Worm (Caenorhabditis elegans) whole organism, L1 larva: Measurements from ENCODE around the gene srx-129.

Source experiments
- C34B4.2 ChIP-seq: sonication (generic microtip); optimal IDR thresholded peaks from 2 replicates; lab custom pipeline; 2017; ENCODE audit warnings: mild to moderate bottlenecking, missing genetic modification characterization, missing compliant biosample characterization
- aha-1 ChIP-seq: fragments of 150-350 bp; optimal IDR thresholded peaks from 2 replicates; lab custom pipeline; 2014; ENCODE audit warnings: missing biosample characterization, missing genetic modification characterization
- alr-1 ChIP-seq: fragments of 200-800 bp; sonication (Bioruptor generic); optimal IDR thresholded peaks from 2 replicates; lab custom pipeline; 2018; ENCODE audit warnings: borderline replicate concordance, mild to moderate bottlenecking, missing genetic modification characterization, missing compliant biosample characterization
- aly-2 ChIP-seq: fragments of 150-350 bp; optimal IDR thresholded peaks from 2 replicates; lab custom pipeline; 2014; ENCODE audit warnings: missing biosample characterization, missing genetic modification characterization
- ama-1 ChIP-seq: fragments of 150-350 bp; optimal IDR thresholded peaks from 2 replicates; lab custom pipeline; 2014
- blmp-1 ChIP-seq: fragments of 150-350 bp; optimal IDR thresholded peaks from 2 replicates; lab custom pipeline; 2014; ENCODE audit warnings: missing biosample characterization, missing genetic modification characterization
- ceh-63 ChIP-seq: fragments of 200-800 bp; sonication (Bioruptor generic); optimal IDR thresholded peaks from 2 replicates; lab custom pipeline; 2018; ENCODE audit warnings: mild to moderate bottlenecking, missing genetic modification characterization, missing compliant biosample characterization
- ceh-8 ChIP-seq: fragments of 200-800 bp; sonication (Bioruptor generic); optimal IDR thresholded peaks from 2 replicates; lab custom pipeline; 2018; ENCODE audit warnings: mild to moderate bottlenecking, missing genetic modification characterization, moderate library complexity, missing compliant biosample characterization
- ceh-82 ChIP-seq, 3 experiments: fragments of 150-350 bp in 1 of 3; sonication (generic microtip) in 2 of 3; optimal IDR thresholded peaks; 2 replicates each; lab custom pipeline; 2014 to 2017; ENCODE audit warnings: missing biosample characterization in 3 of 3, missing genetic modification characterization in 3 of 3
- ceh-90 ChIP-seq: sonication (generic microtip); optimal IDR thresholded peaks from 2 replicates; lab custom pipeline; 2016; ENCODE audit warnings: missing genetic modification characterization, missing compliant biosample characterization
- ces-1 ChIP-seq: fragments of 150-350 bp; optimal IDR thresholded peaks from 2 replicates; lab custom pipeline; 2014; ENCODE audit warnings: missing biosample characterization, missing genetic modification reagents, missing genetic modification characterization
- dpl-1 ChIP-seq, 3 experiments: fragments of 150-350 bp in 2 of 3; sonication (generic microtip) in 1 of 3; optimal IDR thresholded peaks; 2 replicates each; lab custom pipeline; 2014 to 2017; ENCODE audit warnings: missing biosample characterization in 3 of 3, missing genetic modification characterization in 3 of 3, missing genetic modification reagents in 3 of 3
- efl-1 ChIP-seq, 4 experiments: fragments of 150-350 bp; optimal IDR thresholded peaks in 3 of 4; peaks in 1 of 4; 1 replicate in 1 of 4; 2 replicates in 3 of 4; lab custom pipeline; 2014; ENCODE audit warnings: missing biosample characterization in 2 of 4, missing genetic modification characterization in 2 of 4, missing genetic modification reagents in 2 of 4
- egl-13 ChIP-seq: sonication (generic microtip); optimal IDR thresholded peaks from 2 replicates; lab custom pipeline; 2016; ENCODE audit warnings: missing genotype, missing genetic modification reagents, missing genetic modification characterization, missing compliant biosample characterization
- elt-2 ChIP-seq: sonication (generic microtip); optimal IDR thresholded peaks from 2 replicates; lab custom pipeline; 2016; ENCODE audit warnings: missing genetic modification characterization, mild to moderate bottlenecking, inconsistent platforms, missing compliant biosample characterization, missing genetic modification reagents
- ets-5 ChIP-seq: fragments of 200-800 bp; sonication (Bioruptor generic); IDR thresholded peaks from 2 replicates; pipeline ENCODE4 v1.3.6; 2022; ENCODE audit warnings: missing genetic modification characterization, missing compliant biosample characterization
- fkh-10 ChIP-seq: sonication (generic microtip); optimal IDR thresholded peaks from 2 replicates; lab custom pipeline; 2017; ENCODE audit warnings: missing biosample characterization, missing genetic modification reagents, missing genetic modification characterization
- fos-1 ChIP-seq: fragments of 150-350 bp; optimal IDR thresholded peaks from 2 replicates; lab custom pipeline; 2014; ENCODE audit warnings: missing biosample characterization, missing genetic modification characterization
- grh-1 ChIP-seq: fragments of 200-800 bp; sonication (Bioruptor generic); IDR thresholded peaks from 2 replicates; pipeline ENCODE4 v1.3.6; 2022; ENCODE audit warnings: missing genetic modification reagents, missing genetic modification characterization, missing compliant biosample characterization
- hlh-4 ChIP-seq: sonication (generic microtip); optimal IDR thresholded peaks from 2 replicates; lab custom pipeline; 2016; ENCODE audit warnings: mild to moderate bottlenecking, missing genetic modification characterization, missing compliant biosample characterization
- hpl-2 ChIP-seq: fragments of 150-350 bp; optimal IDR thresholded peaks from 2 replicates; lab custom pipeline; 2014; ENCODE audit warnings: missing biosample characterization, missing genetic modification reagents, missing genetic modification characterization
- isw-1 ChIP-seq: fragments of 200-800 bp; sonication (Bioruptor generic); IDR thresholded peaks from 2 replicates; pipeline ENCODE4 v1.3.6; 2022; ENCODE audit warnings: missing genetic modification characterization, missing compliant biosample characterization
- jun-1 ChIP-seq: fragments of 150-350 bp; optimal IDR thresholded peaks from 2 replicates; lab custom pipeline; 2014; ENCODE audit warnings: missing biosample characterization, missing genetic modification reagents, missing genetic modification characterization
- lin-14 ChIP-seq: fragments of 200-800 bp; sonication (Bioruptor generic); optimal IDR thresholded peaks from 2 replicates; lab custom pipeline; 2018; ENCODE audit warnings: mild to moderate bottlenecking, missing genetic modification characterization, moderate library complexity, missing compliant biosample characterization
- lin-15B ChIP-seq: fragments of 150-350 bp; sonication (generic microtip); optimal IDR thresholded peaks from 3 replicates; lab custom pipeline; 2014; ENCODE audit warnings: missing biosample characterization, missing genetic modification characterization
- lin-35 ChIP-seq, 2 experiments: fragments of 150-350 bp; optimal IDR thresholded peaks; 2 replicates each; lab custom pipeline; 2014; ENCODE audit warnings: missing biosample characterization in 2 of 2, missing genetic modification characterization in 2 of 2, missing genetic modification reagents in 2 of 2
- lir-3 ChIP-seq: sonication (generic microtip); optimal IDR thresholded peaks from 2 replicates; lab custom pipeline; 2016; ENCODE audit warnings: mild to moderate bottlenecking, missing genetic modification characterization, moderate library complexity, missing compliant biosample characterization; ENCODE audit not compliant: poor library complexity
- mep-1 ChIP-seq: fragments of 150-350 bp; optimal IDR thresholded peaks from 2 replicates; lab custom pipeline; 2014; ENCODE audit warnings: missing biosample characterization, missing genetic modification characterization
- nhr-237 ChIP-seq: fragments of 150-350 bp; optimal IDR thresholded peaks from 2 replicates; lab custom pipeline; 2014; ENCODE audit warnings: missing biosample characterization, missing genetic modification characterization
- nhr-28 ChIP-seq: fragments of 150-350 bp; optimal IDR thresholded peaks from 2 replicates; lab custom pipeline; 2014; ENCODE audit warnings: missing biosample characterization, missing genetic modification characterization
- nhr-71 ChIP-seq: sonication (generic microtip); optimal IDR thresholded peaks from 2 replicates; lab custom pipeline; 2016; ENCODE audit warnings: mild to moderate bottlenecking, missing genetic modification characterization, moderate library complexity, missing compliant biosample characterization
- nhr-76 ChIP-seq: sonication (generic microtip); optimal IDR thresholded peaks from 2 replicates; lab custom pipeline; 2017; ENCODE audit warnings: missing biosample characterization, missing genetic modification characterization
- nhr-77 ChIP-seq: fragments of 150-350 bp; optimal IDR thresholded peaks from 2 replicates; lab custom pipeline; 2014; ENCODE audit warnings: missing biosample characterization, missing genetic modification characterization
- nhr-90 ChIP-seq: sonication (generic microtip); optimal IDR thresholded peaks from 2 replicates; lab custom pipeline; 2016; ENCODE audit warnings: mild to moderate bottlenecking, missing genetic modification characterization, missing compliant biosample characterization; ENCODE audit not compliant: poor library complexity
- pag-3 ChIP-seq: sonication (generic microtip); optimal IDR thresholded peaks from 2 replicates; lab custom pipeline; 2017; ENCODE audit warnings: missing genetic modification characterization, mild to moderate bottlenecking, missing compliant biosample characterization, antibody characterized with exemption, borderline replicate concordance; ENCODE audit not compliant: insufficient read depth
- snpc-4 ChIP-seq: fragments of 150-350 bp; optimal IDR thresholded peaks from 2 replicates; lab custom pipeline; 2014; ENCODE audit warnings: missing biosample characterization, missing genetic modification characterization
- sox-4 ChIP-seq: sonication (generic microtip); optimal IDR thresholded peaks from 2 replicates; lab custom pipeline; 2016; ENCODE audit warnings: missing genetic modification characterization, missing compliant biosample characterization
- unc-130 ChIP-seq: fragments of 150-350 bp; optimal IDR thresholded peaks from 2 replicates; lab custom pipeline; 2017; ENCODE audit warnings: missing biosample characterization, missing genetic modification characterization, inconsistent platforms
- unc-30 ChIP-seq: sonication (generic microtip); optimal IDR thresholded peaks from 2 replicates; lab custom pipeline; 2017; ENCODE audit warnings: missing biosample characterization, missing genetic modification characterization
- unc-86 ChIP-seq: sonication (generic microtip); optimal IDR thresholded peaks from 2 replicates; lab custom pipeline; 2016; ENCODE audit warnings: missing genetic modification characterization, missing compliant biosample characterization
- unc-98 ChIP-seq: fragments of 200-800 bp; sonication (Bioruptor generic); IDR thresholded peaks from 2 replicates; pipeline ENCODE4 v1.3.6; 2022; ENCODE audit warnings: missing genetic modification characterization, missing compliant biosample characterization
- xbp-1 ChIP-seq: sonication (generic microtip); optimal IDR thresholded peaks from 2 replicates; lab custom pipeline; 2016; ENCODE audit warnings: missing genetic modification characterization, missing compliant biosample characterization
- zag-1 ChIP-seq: fragments of 150-350 bp; optimal IDR thresholded peaks from 2 replicates; lab custom pipeline; 2014; ENCODE audit warnings: missing biosample characterization, missing genetic modification characterization
- zip-4 ChIP-seq: fragments of 200-800 bp; sonication (Bioruptor generic); optimal IDR thresholded peaks from 2 replicates; lab custom pipeline; 2018; ENCODE audit warnings: mild to moderate bottlenecking, missing genetic modification characterization, moderate library complexity, missing compliant biosample characterization

The srx-129 gene

DNA sequence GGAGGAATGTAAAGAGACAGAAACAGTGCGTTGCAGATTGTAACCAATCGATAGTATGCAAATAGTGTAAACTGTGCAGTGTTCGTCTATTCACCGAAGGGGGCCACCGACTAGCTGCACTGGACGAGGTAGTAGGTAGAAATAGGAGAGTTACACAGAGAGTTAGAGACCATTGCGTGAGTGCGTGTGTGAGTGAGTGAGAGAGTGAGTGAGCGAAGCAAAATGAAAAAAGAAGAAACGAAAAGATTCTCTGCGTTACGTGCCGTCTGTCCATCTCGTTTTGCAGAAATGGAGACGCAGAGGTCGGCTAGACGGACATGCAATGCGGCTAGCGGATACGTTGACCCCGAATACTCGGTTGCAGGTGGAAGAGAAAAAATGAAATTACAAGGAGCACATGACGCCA lies 25.6 kb upstream of the srx-129 start (continued):
- no peak for TF ChIP-seq hlh-4 (tag; lab: Kevin White, UChicago)
- TF ChIP-seq lir-3, result no peak
- no peak for TF ChIP-seq nhr-237
- peak; percentile 48 for TF ChIP-seq snpc-4 (tag; lab: Kevin White, UChicago)
- TF ChIP-seq blmp-1, result peak; percentile 64
- no peak for TF ChIP-seq ceh-63 (GFP tag; lab: Kevin White, UChicago)
- TF ChIP-seq egl-13 (tag; lab: Kevin White, UChicago), result no peak
- TF ChIP-seq mep-1 (tag; lab: Kevin White, UChicago), result peak; percentile 83
- TF ChIP-seq lin-14 (GFP tag; lab: Kevin White, UChicago), result peak; percentile 93
- TF ChIP-seq hpl-2 (GFP tag; lab: Kevin White, UChicago), result no peak
- no peak for TF ChIP-seq zip-4
- peak; percentile 8 to 71 (median 45) for TF ChIP-seq ceh-82 (tag; optimal IDR thresholded peaks at IDR 0.05; lab: Kevin White, UChicago)
- no peak for TF ChIP-seq aha-1 (tag; lab: Kevin White, UChicago)
- TF ChIP-seq aly-2, result no peak
- TF ChIP-seq nhr-77 (tag; lab: Kevin White, UChicago), result peak; percentile 47
- no peak for TF ChIP-seq nhr-28 (tag; lab: Kevin White, UChicago)
- peak; percentile 5 for TF ChIP-seq fkh-10 (GFP tag; lab: Kevin White, UChicago)
- TF ChIP-seq fos-1 (tag; lab: Kevin White, UChicago), result peak; percentile 56
- TF ChIP-seq unc-86 (tag; lab: Kevin White, UChicago), result peak; percentile 3
- no peak for TF ChIP-seq ceh-8

DNA sequence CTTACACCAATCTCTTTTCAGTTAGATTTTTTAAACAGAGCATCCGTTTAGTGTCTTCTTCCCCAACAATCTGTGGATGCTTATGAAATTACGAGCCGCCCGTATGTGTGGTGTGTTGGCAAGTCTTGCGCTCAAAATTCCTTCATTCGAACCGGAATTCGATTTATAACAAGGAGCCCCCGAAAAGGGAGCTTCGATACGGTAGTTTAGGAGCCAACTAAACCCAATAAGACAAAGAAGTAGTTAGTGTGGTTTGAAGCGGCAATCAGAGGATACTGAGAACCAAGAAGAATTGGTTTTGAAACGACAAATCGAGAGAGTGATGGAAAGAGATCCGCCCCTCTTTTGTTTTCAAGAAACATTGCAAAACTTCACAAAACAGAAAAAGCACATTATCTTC lies 21.7 kb upstream of the srx-129 start:
- TF ChIP-seq nhr-76 (tag; lab: Kevin White, UChicago), result no peak
- TF ChIP-seq efl-1 (optimal IDR thresholded peaks at IDR 0.05; lab: Kevin White, UChicago), result no peak
- peak in 1 of 2 experiments; percentile 46 for TF ChIP-seq efl-1 (GFP tag; optimal IDR thresholded peaks at IDR 0.05 in 1 of 2; lab: Kevin White, UChicago)
- peak; percentile 48 for TF ChIP-seq lin-14 (GFP tag; lab: Kevin White, UChicago)
- no peak for TF ChIP-seq ceh-90 (tag; lab: Kevin White, UChicago)

DNA sequence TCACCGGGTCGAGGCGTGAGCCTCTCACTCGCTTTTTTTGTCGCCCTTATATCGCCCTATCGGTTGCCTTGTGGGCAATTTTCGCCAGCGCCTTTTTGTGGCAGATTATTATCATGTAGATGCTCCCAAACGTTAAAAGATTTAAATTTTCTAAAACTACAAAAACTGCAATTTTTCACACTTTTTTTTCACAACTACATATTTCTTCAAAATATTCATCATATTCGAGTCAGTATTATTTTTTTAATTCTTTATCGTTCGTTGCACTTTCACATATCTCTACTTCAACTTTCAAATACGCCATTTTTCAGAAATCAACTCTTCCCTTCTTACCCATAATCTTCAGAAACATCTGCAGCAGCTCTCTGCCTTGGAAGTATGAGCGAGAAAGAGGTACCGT lies 21.1 kb upstream of the srx-129 start, which contains the start of gene ceh-24:
Gene ceh-24 (plus strand): TSS at position 301 of the 400 bp plus-strand sequence.
- TF ChIP-seq pag-3 (no peak), snpc-4 (tag; lab: Kevin White, UChicago) (no peak), alr-1 (no peak), ama-1 (lab: Kevin White, UChicago) (no peak), jun-1 (tag; lab: Kevin White, UChicago) (no peak), C34B4.2 (no peak), ceh-90 (tag; lab: Kevin White, UChicago) (no peak), hlh-4 (tag; lab: Kevin White, UChicago) (no peak)

DNA sequence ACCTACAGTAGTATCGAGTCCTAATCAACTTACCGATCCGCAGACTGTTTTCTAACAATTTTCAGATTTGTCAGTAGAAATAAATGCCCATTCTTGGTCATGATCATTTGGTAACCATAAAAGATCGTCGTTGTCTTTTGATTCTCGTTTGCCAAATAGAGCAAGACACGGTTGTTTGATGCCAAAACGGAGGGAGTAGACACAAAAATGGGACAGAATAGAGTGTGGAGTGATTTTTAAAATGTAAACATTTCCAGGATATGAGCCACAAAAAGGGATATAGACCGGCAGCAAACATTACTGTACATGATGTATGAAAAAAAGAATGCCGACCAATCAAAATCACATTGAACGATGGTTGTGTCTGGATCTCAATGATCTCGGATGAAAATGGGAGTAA lies 17.2 kb upstream of the srx-129 start, which contains the start of gene F55B12.2:
Gene F55B12.2 (minus strand): TSS at position 101 of the 400 bp plus-strand sequence.
- TF ChIP-seq nhr-76 (tag; lab: Kevin White, UChicago) (no peak), fkh-10 (GFP tag; lab: Kevin White, UChicago) (no peak), xbp-1 (tag; lab: Kevin White, UChicago) (no peak), nhr-237 (no peak), unc-30 (tag; lab: Kevin White, UChicago) (no peak)

DNA sequence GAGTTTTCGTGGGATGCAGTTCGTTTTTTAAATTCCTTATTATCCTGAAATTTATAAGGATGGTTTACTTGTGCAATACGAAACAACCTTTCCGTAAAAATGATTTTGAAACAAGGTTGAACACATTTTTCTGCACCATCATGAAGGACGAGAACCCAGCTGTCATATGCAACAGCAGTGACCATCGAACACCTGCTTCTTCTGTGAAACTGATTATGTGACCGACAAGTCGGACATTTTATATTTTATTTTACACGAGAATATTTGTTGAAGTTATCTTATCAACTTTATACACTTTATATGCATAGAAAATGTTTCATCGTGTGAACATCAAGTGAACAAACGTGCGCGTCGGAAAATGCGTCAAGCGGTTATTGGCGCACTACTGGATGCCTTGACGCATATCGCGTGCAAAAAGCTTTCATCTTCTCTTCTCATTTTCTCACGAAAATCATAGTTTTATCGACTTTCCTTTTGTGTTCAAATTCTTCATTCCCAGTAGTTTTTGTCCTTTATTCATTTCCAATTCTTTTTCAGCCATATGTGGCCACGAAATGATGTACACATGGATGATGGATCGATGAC lies 15.1 kb upstream of the srx-129 start, which contains the start of gene sel-10:
Gene sel-10 (plus strand): TSS at position 538 of the 585 bp plus-strand sequence.
- TF ChIP-seq lin-15B (peak; percentile 63), isw-1 (GFP tag; lab: Robert Waterston, UW) (peak; percentile 68), sox-4 (tag; lab: Kevin White, UChicago) (peak; percentile 55), nhr-237 (no peak), nhr-90 (peak; percentile 79), dpl-1 (GFP tag; optimal IDR thresholded peaks at IDR 0.05; lab: Kevin White, UChicago) (peak; percentile 47 to 88 (median 79)), unc-98 (no peak), hlh-4 (tag; lab: Kevin White, UChicago) (no peak), nhr-76 (tag; lab: Kevin White, UChicago) (no peak), nhr-71 (tag; lab: Kevin White, UChicago) (peak; percentile 87), ets-5 (no peak), lin-35 (GFP tag; optimal IDR thresholded peaks at IDR 0.05; lab: Kevin White, UChicago) (peak; percentile 78 to 84), elt-2 (tag; lab: Kevin White, UChicago) (peak; percentile 43), unc-130 (tag; lab: Kevin White, UChicago) (peak; percentile 80), grh-1 (GFP tag; lab: Robert Waterston, UW) (peak; percentile 15; the same call in 1 of the 2 replicates), ces-1 (GFP tag; lab: Kevin White, UChicago) (no peak), zag-1 (tag; lab: Kevin White, UChicago) (no peak)
